Fruit fly (Drosophila melanogaster): ENCODE results near the gene CG7968.

Gene CG7968

DNA sequence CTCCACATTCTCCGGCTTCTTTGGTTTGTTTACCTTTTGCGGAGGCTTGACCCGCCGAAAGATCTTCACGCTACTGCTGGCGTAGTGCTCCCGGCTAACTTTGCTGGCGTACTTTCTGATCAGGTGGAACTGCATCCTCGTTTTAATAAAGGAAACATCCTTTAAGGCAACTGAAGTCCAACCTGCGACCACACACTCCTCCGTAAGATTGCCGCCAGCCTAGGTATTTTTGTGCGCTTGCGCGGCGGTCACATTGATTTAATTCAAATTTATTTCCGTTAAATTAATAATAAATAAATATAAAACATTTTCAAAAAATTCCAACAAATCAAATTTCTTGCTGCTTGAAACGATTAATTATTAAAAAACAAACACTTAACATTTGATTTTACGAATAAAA is 21.6 kb upstream of the CG7968 start, which contains the start of gene PolG1 (continued):
- no peak for TF ChIP-seq row (GFP tag; IDR thresholded peaks at IDR 0.05)
- no peak for TF ChIP-seq bab2 (GFP tag; optimal IDR thresholded peaks at IDR 0.05)
- TF ChIP-seq Lpt (GFP tag; optimal IDR thresholded peaks at IDR 0.05), result no peak
- TF ChIP-seq MBD-R2 (GFP tag; IDR thresholded peaks at IDR 0.05), result peak; percentile 58
- peak; percentile 31 for TF ChIP-seq E2f2 (GFP tag; IDR thresholded peaks at IDR 0.05)
- TF ChIP-seq tap (tag; optimal IDR thresholded peaks at IDR 0.05), result no peak
- no peak for TF ChIP-seq tna (GFP tag; IDR thresholded peaks at IDR 0.05; ENCODE audit: partially characterized antibody)
- TF ChIP-seq MESR4 (GFP tag; optimal IDR thresholded peaks at IDR 0.05), result peak; percentile 14
- TF ChIP-seq amos (GFP tag; IDR thresholded peaks at IDR 0.05; ENCODE audit: partially characterized antibody), result 0 out of 2 replicates have a peak, but pooled peaks have one; percentile 8
- TF ChIP-seq Opbp (GFP tag; IDR thresholded peaks at IDR 0.05; ENCODE audit: partially characterized antibody), result no peak
- peak; percentile 28 for TF ChIP-seq BEAF-32 (GFP tag; optimal IDR thresholded peaks at IDR 0.05)
- no peak for TF ChIP-seq maf-S (GFP tag; optimal IDR thresholded peaks at IDR 0.05)
- TF ChIP-seq CG11456 (GFP tag; IDR thresholded peaks at IDR 0.05), result no peak
- peak; percentile 12 for TF ChIP-seq CG2116 (GFP tag; optimal IDR thresholded peaks at IDR 0.05)
- no peak for TF ChIP-seq CG17361 (GFP tag; IDR thresholded peaks at IDR 0.05)
- TF ChIP-seq CG9215 (GFP tag; IDR thresholded peaks at IDR 0.05), result no peak
- no peak for TF ChIP-seq jumu (GFP tag; optimal IDR thresholded peaks at IDR 0.05)
- TF ChIP-seq en (GFP tag; optimal IDR thresholded peaks at IDR 0.05), result no peak
- no peak for TF ChIP-seq repo (GFP tag; optimal IDR thresholded peaks at IDR 0.05)
- no peak for TF ChIP-seq Fer1 (GFP tag; optimal IDR thresholded peaks at IDR 0.05)
- TF ChIP-seq slp2 (GFP tag; optimal IDR thresholded peaks at IDR 0.05), result no peak

DNA sequence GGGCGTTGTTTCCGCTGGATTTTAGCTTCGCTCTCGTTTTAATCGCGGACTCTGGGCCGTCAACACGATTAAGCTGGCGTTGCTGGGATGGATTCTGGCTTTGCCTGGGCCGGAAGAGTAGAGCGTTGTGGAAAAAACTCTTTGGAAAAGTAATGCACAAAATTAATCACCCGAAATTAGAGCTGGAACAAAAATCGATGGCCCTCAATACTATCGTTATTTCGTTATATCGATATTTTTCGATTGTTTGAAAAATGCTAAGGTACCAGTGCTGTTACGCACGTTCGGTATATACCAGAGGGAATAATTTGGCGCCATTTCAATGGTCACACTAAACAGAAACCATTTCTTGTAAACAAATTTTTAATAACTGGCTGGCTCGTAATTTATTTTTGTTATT is 19.7 kb upstream of the CG7968 start, which contains the start of the genes Arpc1 and Orc5:
Gene Arpc1, minus strand, starts transcription at position 202 of the 400 bp plus-strand sequence.
Gene Orc5, plus strand, starts transcription at position 298 of the 400 bp plus-strand sequence.
- no peak for TF ChIP-seq ken (GFP tag; IDR thresholded peaks at IDR 0.05)
- no peak for TF ChIP-seq CG12744 (GFP tag; optimal IDR thresholded peaks at IDR 0.05)
- no peak for TF ChIP-seq sc (optimal IDR thresholded peaks at IDR 0.05)
- TF ChIP-seq sc (GFP tag; optimal IDR thresholded peaks at IDR 0.05), result no peak
- TF ChIP-seq CG3407 (GFP tag; optimal IDR thresholded peaks at IDR 0.05), result no peak
- no peak for TF ChIP-seq Hr39 (optimal IDR thresholded peaks at IDR 0.05)
- no peak for TF ChIP-seq Neu2 (GFP tag; optimal IDR thresholded peaks at IDR 0.05; ENCODE audit: borderline replicate concordance)
- TF ChIP-seq ems (GFP tag; optimal IDR thresholded peaks at IDR 0.05), result no peak
- TF ChIP-seq Taf1 (GFP tag; IDR thresholded peaks at IDR 0.05), result no peak
- TF ChIP-seq C15 (GFP tag; IDR thresholded peaks at IDR 0.05), result no peak
- TF ChIP-seq CG11696 (GFP tag; IDR thresholded peaks at IDR 0.05), result no peak
- TF ChIP-seq Dfd (GFP tag; optimal IDR thresholded peaks at IDR 0.05), result no peak
- TF ChIP-seq CG12071 (GFP tag; optimal IDR thresholded peaks at IDR 0.05), result no peak
- no peak for TF ChIP-seq jing (GFP tag; optimal IDR thresholded peaks at IDR 0.05)
- TF ChIP-seq CG3847 (GFP tag; IDR thresholded peaks at IDR 0.05), result 0 out of 2 replicates have a peak, but pooled peaks have one; percentile 17
- no peak for TF ChIP-seq az2 (GFP tag; optimal IDR thresholded peaks at IDR 0.05)
- TF ChIP-seq ash1 (GFP tag; optimal IDR thresholded peaks at IDR 0.05), result no peak
- TF ChIP-seq Deaf1 (tag; optimal IDR thresholded peaks at IDR 0.05), result no peak
- no peak for TF ChIP-seq pfk (GFP tag; optimal IDR thresholded peaks at IDR 0.05)
- TF ChIP-seq crp (GFP tag; optimal IDR thresholded peaks at IDR 0.05), result no peak
- no peak for TF ChIP-seq CG31388 (GFP tag; optimal IDR thresholded peaks at IDR 0.05)
- no peak for TF ChIP-seq CG32767 (GFP tag; IDR thresholded peaks at IDR 0.05)
- no peak for TF ChIP-seq bigmax (GFP tag; optimal IDR thresholded peaks at IDR 0.05)
- no peak for TF ChIP-seq CG6654 (GFP tag; optimal IDR thresholded peaks at IDR 0.05)
- TF ChIP-seq maf-S (GFP tag; optimal IDR thresholded peaks at IDR 0.05), result no peak
- peak; percentile 50 for TF ChIP-seq CG18011 (GFP tag; optimal IDR thresholded peaks at IDR 0.05)
- no peak for TF ChIP-seq CG31224 (GFP tag; IDR thresholded peaks at IDR 0.05)
- peak; percentile 51 for TF ChIP-seq CG15514 (GFP tag; optimal IDR thresholded peaks at IDR 0.05)
- no peak for TF ChIP-seq tup (GFP tag; optimal IDR thresholded peaks at IDR 0.05)
- TF ChIP-seq Rx (GFP tag; IDR thresholded peaks at IDR 0.05), result no peak
- TF ChIP-seq zen2 (GFP tag; IDR thresholded peaks at IDR 0.05; ENCODE audit: partially characterized antibody), result peak; percentile 72
- TF ChIP-seq pum (GFP tag; optimal IDR thresholded peaks at IDR 0.05), result no peak
- no peak for TF ChIP-seq peb (GFP tag; IDR thresholded peaks at IDR 0.05)
